Fruit fly (Drosophila melanogaster): ENCODE data around the gene CG31862.

Gene CG31862

DNA sequence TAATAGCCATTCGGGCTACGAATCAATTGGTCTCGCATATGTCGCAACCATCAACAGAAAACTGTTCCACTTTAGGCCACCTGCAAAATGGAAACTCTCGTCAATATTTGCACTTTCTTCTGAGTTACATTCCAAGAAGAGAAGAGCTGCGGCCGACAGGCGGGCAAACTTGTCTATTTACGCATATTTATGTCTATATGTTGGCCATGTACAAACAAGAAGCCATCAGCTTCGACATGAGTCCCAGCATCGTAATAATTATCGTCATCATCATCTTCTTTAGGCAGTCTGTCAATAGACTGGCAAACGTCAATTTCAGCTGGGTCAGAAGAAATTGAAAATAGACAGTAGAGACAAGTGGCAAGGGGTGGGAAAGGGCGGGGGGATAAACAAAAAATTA, 33.1 kb downstream of the CG31862 start (continued):
- no peak for TF ChIP-seq Max (GFP tag; optimal IDR thresholded peaks at IDR 0.05)
- peak; percentile 78 for TF ChIP-seq CG1603 (tag; optimal IDR thresholded peaks at IDR 0.05)
- peak in 1 of 3 experiments; percentile 12 for TF ChIP-seq Stat92E (GFP tag; optimal IDR thresholded peaks at IDR 0.05)
- TF ChIP-seq Dref (GFP tag; IDR thresholded peaks at IDR 0.05): no peak
- peak; percentile 68 for TF ChIP-seq unpg (GFP tag; optimal IDR thresholded peaks at IDR 0.05)
- TF ChIP-seq peb (GFP tag; IDR thresholded peaks at IDR 0.05): 0 out of 2 replicates have a peak, but pooled peaks have one; percentile 26
- no peak for TF ChIP-seq emc (GFP tag; optimal IDR thresholded peaks at IDR 0.05)
- TF ChIP-seq z (GFP tag; IDR thresholded peaks at IDR 0.05): no peak
- no peak for TF ChIP-seq Ets65A (GFP tag)
- TF ChIP-seq NFAT (GFP tag; IDR thresholded peaks at IDR 0.05): peak; percentile 29; the same call in 1 of the 2 replicates
- TF ChIP-seq CG10979 (tag; optimal IDR thresholded peaks at IDR 0.05): peak; percentile 38
- peak; percentile 4 for TF ChIP-seq CG17802 (tag; optimal IDR thresholded peaks at IDR 0.05)
- no peak for TF ChIP-seq GATAe (GFP tag; conservative IDR thresholded peaks at IDR 0.05)
- TF ChIP-seq CG12659 (GFP tag; optimal IDR thresholded peaks at IDR 0.05): peak; percentile 32
- no peak for TF ChIP-seq crol (GFP tag; IDR thresholded peaks at IDR 0.05)
- peak; percentile 48 for TF ChIP-seq CoRest (tag; optimal IDR thresholded peaks at IDR 0.05)
- peak; percentile 5 for TF ChIP-seq NK7.1 (GFP tag; optimal IDR thresholded peaks at IDR 0.05)
- TF ChIP-seq CG10959 (GFP tag; IDR thresholded peaks at IDR 0.05): no peak
- peak; percentile 48; the same call in 1 of the 2 replicates for TF ChIP-seq ttk (GFP tag; IDR thresholded peaks at IDR 0.05)
- peak; percentile 28 for TF ChIP-seq CG4424 (GFP tag; optimal IDR thresholded peaks at IDR 0.05)
- peak; percentile 28 for TF ChIP-seq lmd (GFP tag; IDR thresholded peaks at IDR 0.05)
- no peak for TF ChIP-seq Dfd (GFP tag; optimal IDR thresholded peaks at IDR 0.05)
- no peak for TF ChIP-seq gfzf (GFP tag; optimal IDR thresholded peaks at IDR 0.05)
- TF ChIP-seq dysf (GFP tag; IDR thresholded peaks at IDR 0.05): no peak
- peak; percentile 33; the same call in 1 of the 2 replicates for TF ChIP-seq Ptx1 (GFP tag; IDR thresholded peaks at IDR 0.05)
- TF ChIP-seq CG2120 (GFP tag; optimal IDR thresholded peaks at IDR 0.05): peak; percentile 6
- no peak for TF ChIP-seq Hr3 (GFP tag; optimal IDR thresholded peaks at IDR 0.05)
- TF ChIP-seq CG7786 (GFP tag; optimal IDR thresholded peaks at IDR 0.05): peak; percentile 7
- peak; percentile 6 for TF ChIP-seq pros (GFP tag; optimal IDR thresholded peaks at IDR 0.05)
- TF ChIP-seq CG14710 (tag; optimal IDR thresholded peaks at IDR 0.05): peak; percentile 70
- peak; percentile 61 for TF ChIP-seq CG18619 (GFP tag; optimal IDR thresholded peaks at IDR 0.05)

DNA sequence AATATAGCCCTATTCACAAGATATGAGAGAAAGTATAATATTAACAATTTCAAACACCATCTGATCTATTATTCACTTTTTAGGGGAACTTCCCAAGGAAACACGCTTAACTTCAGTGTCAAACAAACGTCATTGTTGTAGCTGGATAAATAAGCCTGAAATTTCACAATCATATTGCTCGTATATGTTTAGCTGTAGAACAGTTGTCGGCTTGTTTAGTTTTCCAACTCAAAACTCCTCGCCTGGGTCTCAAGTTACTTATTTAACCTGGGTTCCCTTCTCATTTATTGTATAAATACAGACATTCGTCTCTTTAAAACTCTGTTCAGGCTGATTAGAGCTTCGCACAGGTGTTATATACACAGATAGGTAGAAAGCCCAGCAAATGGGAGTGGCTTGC, 33.8 kb downstream of the CG31862 start:
- TF ChIP-seq hkb (optimal IDR thresholded peaks at IDR 0.05) (no peak), hkb (GFP tag; IDR thresholded peaks at IDR 0.05) (peak; percentile 40), sens (GFP tag) (peak; percentile 63), CG12219 (GFP tag; optimal IDR thresholded peaks at IDR 0.05) (no peak), sna (GFP tag; IDR thresholded peaks at IDR 0.05; ENCODE audit: partially characterized antibody) (no peak), CG12236 (GFP tag; optimal IDR thresholded peaks at IDR 0.05) (peak; percentile 47), PHDP (tag; optimal IDR thresholded peaks at IDR 0.05) (peak; percentile 54), Abd-B (GFP tag; optimal IDR thresholded peaks at IDR 0.05) (no peak), Fer2 (tag; optimal IDR thresholded peaks at IDR 0.05) (peak; percentile 5), bsh (GFP tag; optimal IDR thresholded peaks at IDR 0.05) (peak in 1 of 2 experiments; percentile 52), CG17359 (tag; optimal IDR thresholded peaks at IDR 0.05) (peak; percentile 35), Optix (GFP tag; IDR thresholded peaks at IDR 0.05) (0 out of 3 replicates have a peak, but pooled peaks have one; percentile 14), Hr51 (GFP tag; optimal IDR thresholded peaks at IDR 0.05) (no peak), CG12104 (GFP tag; optimal IDR thresholded peaks at IDR 0.05) (peak; percentile 23), CG10654 (GFP tag; optimal IDR thresholded peaks at IDR 0.05) (no peak), Xrp1 (GFP tag; IDR thresholded peaks at IDR 0.05) (peak; percentile 43; the same call in 1 of the 2 replicates), Side (GFP tag; optimal IDR thresholded peaks at IDR 0.05) (peak; percentile 19), ato (GFP tag; IDR thresholded peaks at IDR 0.05; ENCODE audit: partially characterized antibody) (no peak), CG12155 (GFP tag; optimal IDR thresholded peaks at IDR 0.05) (no peak), Hr39 (optimal IDR thresholded peaks at IDR 0.05) (no peak), CHES-1-like (GFP tag; optimal IDR thresholded peaks at IDR 0.05) (peak; percentile 23), CG31365 (tag; optimal IDR thresholded peaks at IDR 0.05) (peak; percentile 40)
